Worm (Caenorhabditis elegans) whole organism, young adult: ENCODE results near the gene ZK1010.4.

Experiments
- B0261.1 ChIP-seq: sonication (generic microtip); optimal IDR thresholded peaks from 2 replicates; lab custom pipeline; 2016; ENCODE audit warnings: mild to moderate bottlenecking, missing genetic modification characterization, moderate library complexity, missing compliant biosample characterization
- D2030.7 ChIP-seq: fragments of 200-800 bp; sonication (Bioruptor generic); IDR thresholded peaks from 2 replicates; pipeline ENCODE4 v1.3.6; 2022; ENCODE audit warnings: missing genetic modification reagents, missing genetic modification characterization, missing compliant biosample characterization
- F23B12.7 ChIP-seq: sonication (generic microtip); optimal IDR thresholded peaks from 2 replicates; lab custom pipeline; 2017; ENCODE audit warnings: missing genetic modification characterization, mild to moderate bottlenecking, missing compliant biosample characterization, antibody characterized with exemption, moderate library complexity; ENCODE audit not compliant: insufficient read depth
- F49E8.2 ChIP-seq: sonication (generic microtip); optimal IDR thresholded peaks from 3 replicates; lab custom pipeline; 2017; ENCODE audit warnings: missing genetic modification characterization, mild to moderate bottlenecking, missing compliant biosample characterization, antibody characterized with exemption, moderate library complexity; ENCODE audit not compliant: insufficient read depth
- F52B5.7 ChIP-seq: sonication (generic microtip); optimal IDR thresholded peaks from 2 replicates; lab custom pipeline; 2016; ENCODE audit warnings: mild to moderate bottlenecking, missing genetic modification characterization, missing compliant biosample characterization
- T26A5.8 ChIP-seq: sonication (generic microtip); optimal IDR thresholded peaks from 2 replicates; lab custom pipeline; 2016; ENCODE audit warnings: missing genetic modification characterization, missing compliant biosample characterization
- Y53F4B.3 ChIP-seq: fragments of 200-800 bp; sonication (Bioruptor generic); IDR thresholded peaks from 2 replicates; pipeline ENCODE4 v1.3.6; 2022; ENCODE audit warnings: missing genetic modification reagents, missing genetic modification characterization, missing compliant biosample characterization
- Y56A3A.18 ChIP-seq: fragments of 200-800 bp; sonication (Bioruptor generic); IDR thresholded peaks from 2 replicates; pipeline ENCODE4 v1.3.6; 2022; ENCODE audit warnings: missing genetic modification reagents, missing genetic modification characterization, missing compliant biosample characterization
- Y67H2A.10 ChIP-seq: fragments of 200-800 bp; sonication (Bioruptor generic); conservative IDR thresholded peaks from 2 replicates; pipeline ENCODE4 v1.3.6; 2022; ENCODE audit warnings: missing genetic modification reagents, missing genetic modification characterization, missing compliant biosample characterization
- ama-1 ChIP-seq, 3 experiments: fragments of 150-350 bp in 1 of 3; sonication (generic microtip) in 2 of 3; optimal IDR thresholded peaks; 2 replicates each; lab custom pipeline; 2014 to 2018; ENCODE audit warnings: missing biosample characterization in 2 of 3, missing genetic modification characterization in 2 of 3, missing genetic modification reagents in 2 of 3
- attf-3 ChIP-seq: fragments of 200-800 bp; sonication (Bioruptor generic); conservative IDR thresholded peaks from 2 replicates; pipeline ENCODE4 v1.3.6; 2022; ENCODE audit warnings: missing genetic modification reagents, missing genetic modification characterization, missing compliant biosample characterization
- bed-2 ChIP-seq: fragments of 200-800 bp; sonication (Bioruptor generic); IDR thresholded peaks from 2 replicates; pipeline ENCODE4 v1.3.6; 2022; ENCODE audit warnings: missing genetic modification reagents, missing genetic modification characterization, missing compliant biosample characterization
- ccch-3 ChIP-seq: fragments of 200-800 bp; sonication (Bioruptor generic); optimal IDR thresholded peaks from 2 replicates; lab custom pipeline; 2018; ENCODE audit warnings: mild to moderate bottlenecking, missing genetic modification characterization, missing compliant biosample characterization
- cebp-1 ChIP-seq, 2 experiments: fragments of 200-800 bp in 1 of 2; sonication (Bioruptor generic) in 1 of 2; sonication (generic microtip) in 1 of 2; IDR thresholded peaks in 1 of 2; optimal IDR thresholded peaks in 1 of 2; 2 replicates each; pipeline versions ENCODE4 v1.3.6 to Lab custom; 2017 to 2022; ENCODE audit warnings: missing compliant biosample characterization in 2 of 2, missing genetic modification characterization in 2 of 2, mild to moderate bottlenecking in 1 of 2, missing genetic modification reagents in 1 of 2, moderate library complexity in 1 of 2
- ceh-27 ChIP-seq: fragments of 200-800 bp; sonication (Bioruptor generic); optimal IDR thresholded peaks from 2 replicates; lab custom pipeline; 2018; ENCODE audit warnings: mild to moderate bottlenecking, missing genetic modification characterization, moderate library complexity, missing compliant biosample characterization
- ceh-79 ChIP-seq: sonication (generic microtip); optimal IDR thresholded peaks from 2 replicates; lab custom pipeline; 2017; ENCODE audit warnings: mild to moderate bottlenecking, missing genetic modification characterization, missing compliant biosample characterization
- die-1 ChIP-seq: sonication (generic microtip); optimal IDR thresholded peaks from 2 replicates; lab custom pipeline; 2016; ENCODE audit warnings: missing genotype, mild to moderate bottlenecking, missing genetic modification characterization, missing compliant biosample characterization
- dox-1 ChIP-seq: fragments of 200-800 bp; sonication (Bioruptor generic); IDR thresholded peaks from 2 replicates; pipeline ENCODE4 v1.3.6; 2022; ENCODE audit warnings: missing genetic modification reagents, missing genetic modification characterization, missing compliant biosample characterization
- dpl-1 ChIP-seq: fragments of 150-350 bp; optimal IDR thresholded peaks from 2 replicates; lab custom pipeline; 2014; ENCODE audit warnings: missing biosample characterization, missing genetic modification reagents, missing genetic modification characterization
- egl-44 ChIP-seq: fragments of 200-800 bp; sonication (Bioruptor generic); IDR thresholded peaks from 2 replicates; pipeline ENCODE4 v1.3.6; 2022; ENCODE audit warnings: missing genetic modification reagents, missing genetic modification characterization, missing compliant biosample characterization
- egrh-3 ChIP-seq: fragments of 200-800 bp; sonication (Bioruptor generic); IDR thresholded peaks from 2 replicates; pipeline ENCODE4 v1.3.6; 2022; ENCODE audit warnings: missing genetic modification reagents, missing genetic modification characterization, missing compliant biosample characterization
- ets-4 ChIP-seq: fragments of 200-800 bp; sonication (Bioruptor generic); optimal IDR thresholded peaks from 2 replicates; lab custom pipeline; 2018; ENCODE audit warnings: mild to moderate bottlenecking, missing genetic modification characterization, missing compliant biosample characterization
- hlh-12 ChIP-seq: sonication (generic microtip); optimal IDR thresholded peaks from 2 replicates; lab custom pipeline; 2016; ENCODE audit warnings: missing genetic modification characterization, missing compliant biosample characterization
- hrde-1 ChIP-seq: sonication (generic microtip); optimal IDR thresholded peaks from 2 replicates; lab custom pipeline; 2016; ENCODE audit warnings: missing genetic modification characterization, mild to moderate bottlenecking, missing compliant biosample characterization, moderate library complexity, missing genotype, missing genetic modification reagents, borderline replicate concordance
- hsf-1 ChIP-seq: fragments of 200-800 bp; sonication (Bioruptor generic); IDR thresholded peaks from 2 replicates; pipeline ENCODE4 v1.3.6; 2022; ENCODE audit warnings: missing genetic modification reagents, missing genetic modification characterization, missing compliant biosample characterization
- lir-1 ChIP-seq: fragments of 200-800 bp; sonication (Bioruptor generic); conservative IDR thresholded peaks from 2 replicates; pipeline ENCODE4 v1.3.6; 2022; ENCODE audit warnings: missing genetic modification reagents, missing genetic modification characterization, missing compliant biosample characterization
- lsl-1 ChIP-seq: fragments of 200-800 bp; sonication (Bioruptor generic); optimal IDR thresholded peaks from 2 replicates; lab custom pipeline; 2018; ENCODE audit warnings: mild to moderate bottlenecking, missing genetic modification characterization, moderate library complexity, missing compliant biosample characterization
- madf-3 ChIP-seq: fragments of 200-800 bp; sonication (Bioruptor generic); IDR thresholded peaks from 2 replicates; pipeline ENCODE4 v1.3.6; 2022; ENCODE audit warnings: missing genetic modification reagents, missing genetic modification characterization, missing compliant biosample characterization
- madf-8 ChIP-seq: fragments of 200-800 bp; sonication (Bioruptor generic); conservative IDR thresholded peaks from 2 replicates; pipeline ENCODE4 v1.3.6; 2022; ENCODE audit warnings: missing genetic modification reagents, missing genetic modification characterization, missing compliant biosample characterization
- mes-4 ChIP-seq: sonication (generic microtip); optimal IDR thresholded peaks from 2 replicates; lab custom pipeline; 2016; ENCODE audit warnings: missing genotype, missing genetic modification characterization, missing compliant biosample characterization
- nhr-27 ChIP-seq: fragments of 200-800 bp; sonication (Bioruptor generic); optimal IDR thresholded peaks from 2 replicates; lab custom pipeline; 2018; ENCODE audit warnings: mild to moderate bottlenecking, missing genetic modification characterization, moderate library complexity, missing compliant biosample characterization
- nhr-80 ChIP-seq: sonication (generic microtip); optimal IDR thresholded peaks from 2 replicates; lab custom pipeline; 2016; ENCODE audit warnings: missing genetic modification characterization, missing compliant biosample characterization
- pbrm-1 ChIP-seq: fragments of 200-800 bp; sonication (Bioruptor generic); IDR thresholded peaks from 2 replicates; pipeline ENCODE4 v1.3.6; 2022; ENCODE audit warnings: missing genetic modification reagents, missing genetic modification characterization, missing compliant biosample characterization
- rcor-1 ChIP-seq: fragments of 200-800 bp; sonication (Bioruptor generic); IDR thresholded peaks from 2 replicates; pipeline ENCODE4 v1.3.6; 2022; ENCODE audit warnings: missing genetic modification reagents, missing genetic modification characterization, missing compliant biosample characterization
- rpc-1 ChIP-seq, 2 experiments: fragments of 150-350 bp in 1 of 2; sonication (generic microtip) in 1 of 2; optimal IDR thresholded peaks; 2 replicates each; lab custom pipeline; 2014 to 2018; ENCODE audit warnings: missing biosample characterization in 1 of 2, missing genetic modification characterization in 1 of 2, missing genetic modification reagents in 1 of 2, missing genotype in 1 of 2
- snpc-1.3 ChIP-seq: sonication (generic microtip); optimal IDR thresholded peaks from 2 replicates; lab custom pipeline; 2017; ENCODE audit warnings: missing genetic modification characterization, mild to moderate bottlenecking, missing compliant biosample characterization, antibody characterized with exemption, moderate library complexity, missing genotype, missing genetic modification reagents; ENCODE audit not compliant: insufficient read depth
- tbp1 ChIP-seq: fragments of 200-800 bp; sonication (Bioruptor generic); optimal IDR thresholded peaks from 2 replicates; lab custom pipeline; 2018; ENCODE audit warnings: mild to moderate bottlenecking, missing genetic modification characterization, missing compliant biosample characterization
- tbx-9 ChIP-seq: sonication (generic microtip); optimal IDR thresholded peaks from 2 replicates; lab custom pipeline; 2016; ENCODE audit warnings: borderline replicate concordance, missing genetic modification characterization, inconsistent platforms, missing compliant biosample characterization
- unc-62 ChIP-seq: fragments of 150-350 bp; optimal IDR thresholded peaks from 2 replicates; lab custom pipeline; 2014; ENCODE audit warnings: missing biosample characterization, missing genetic modification reagents, missing genetic modification characterization
- zim-3 ChIP-seq: sonication (generic microtip); optimal IDR thresholded peaks from 2 replicates; lab custom pipeline; 2017; ENCODE audit warnings: mild to moderate bottlenecking, missing genetic modification characterization, moderate library complexity, missing compliant biosample characterization
- ztf-18 ChIP-seq: sonication (generic microtip); optimal IDR thresholded peaks from 2 replicates; lab custom pipeline; 2016; ENCODE audit warnings: missing genotype, mild to moderate bottlenecking, missing genetic modification characterization, missing compliant biosample characterization
- ztf-3 ChIP-seq: fragments of 200-800 bp; sonication (Bioruptor generic); optimal IDR thresholded peaks from 2 replicates; lab custom pipeline; 2018; ENCODE audit warnings: mild to moderate bottlenecking, missing genetic modification characterization, missing compliant biosample characterization

ZK1010.4 gene

DNA sequence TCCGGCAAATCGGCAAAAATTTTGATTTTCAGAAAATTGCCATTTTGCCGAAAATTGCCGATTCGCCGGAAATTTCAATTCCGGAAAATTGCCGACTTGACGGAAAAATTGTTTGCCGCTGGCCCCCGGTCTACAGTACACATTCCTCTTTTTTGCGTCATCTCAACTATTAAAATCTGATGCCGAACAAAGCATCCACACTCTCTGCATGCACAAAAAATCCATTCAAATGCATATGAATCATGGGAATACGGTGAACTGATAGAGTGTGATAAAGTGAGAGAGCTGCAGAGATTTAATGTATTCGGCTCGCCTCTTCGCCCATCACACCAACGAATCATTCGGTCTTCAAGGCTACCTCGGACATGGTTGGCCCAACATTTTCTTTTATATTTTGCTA, 49.7 kb downstream of the ZK1010.4 start, which contains the start of gene F14F7.7:
Gene F14F7.7, plus strand, starts transcription at position 354 of the 400 bp plus-strand sequence.
- TF ChIP-seq rpc-1 (optimal IDR thresholded peaks at IDR 0.05; lab: Kevin White, UChicago) = no peak
- no peak for TF ChIP-seq rpc-1 (tag; optimal IDR thresholded peaks at IDR 0.05; lab: Kevin White, UChicago)
- TF ChIP-seq pbrm-1 (GFP tag; lab: Robert Waterston, UW) = no peak
- TF ChIP-seq egl-44 (GFP tag; lab: Robert Waterston, UW) = no peak
- TF ChIP-seq F23B12.7 (tag; lab: Kevin White, UChicago) = no peak
- no peak for TF ChIP-seq dpl-1
- no peak for TF ChIP-seq madf-3 (GFP tag; lab: Robert Waterston, UW)
- TF ChIP-seq madf-8 (GFP tag; lab: Robert Waterston, UW) = no peak
- no peak for TF ChIP-seq ceh-79 (tag; lab: Kevin White, UChicago)
- no peak for TF ChIP-seq cebp-1 (GFP tag; IDR thresholded peaks at IDR 0.05; lab: Robert Waterston, UW)
- no peak for TF ChIP-seq cebp-1 (tag; optimal IDR thresholded peaks at IDR 0.05; lab: Kevin White, UChicago)
- TF ChIP-seq mes-4 = no peak
- no peak for TF ChIP-seq ama-1 (optimal IDR thresholded peaks at IDR 0.05; lab: Kevin White, UChicago)
- no peak for TF ChIP-seq ama-1 (GFP tag; optimal IDR thresholded peaks at IDR 0.05; lab: Kevin White, UChicago)
- TF ChIP-seq nhr-27 (tag; lab: Kevin White, UChicago) = no peak
- TF ChIP-seq attf-3 (GFP tag; lab: Robert Waterston, UW) = no peak
- TF ChIP-seq, all 124 proteins: peak for 0

- no peak for TF ChIP-seq die-1 (tag; lab: Kevin White, UChicago)
- no peak for TF ChIP-seq nhr-80
- TF ChIP-seq hsf-1 (GFP tag; lab: Robert Waterston, UW) = no peak
- TF ChIP-seq hrde-1 (tag; lab: Kevin White, UChicago) = no peak
- TF ChIP-seq B0261.1 = no peak
- TF ChIP-seq snpc-1.3 (tag; lab: Kevin White, UChicago) = no peak
- TF ChIP-seq F52B5.7 (tag; lab: Kevin White, UChicago) = no peak
- no peak for TF ChIP-seq rcor-1
- no peak for TF ChIP-seq ztf-3 (GFP tag; lab: Kevin White, UChicago)
- no peak for TF ChIP-seq nhr-27 (tag; lab: Kevin White, UChicago)
- TF ChIP-seq ztf-18 (tag; lab: Kevin White, UChicago) = no peak
- TF ChIP-seq tbx-9 (tag; lab: Kevin White, UChicago) = no peak
- no peak for TF ChIP-seq T26A5.8 (tag; lab: Kevin White, UChicago)
- TF ChIP-seq, all 124 proteins: peak for 0
Observed at ce11 chrIII:13031701-13032100, 50.8 kb downstream of the ZK1010.4 start, which contains the start of gene F14F7.5. F14F7.5 (plus strand) TSS chrIII:13032001.

ce11 chrIII:13032429-13033018, 51.7 kb downstream of the ZK1010.4 start:
- TF ChIP-seq Y56A3A.18 (GFP tag; lab: Robert Waterston, UW) (no peak), hrde-1 (tag; lab: Kevin White, UChicago) (no peak), F23B12.7 (tag; lab: Kevin White, UChicago) (no peak), dox-1 (GFP tag; lab: Robert Waterston, UW) (no peak), D2030.7 (GFP tag; lab: Robert Waterston, UW) (no peak), F49E8.2 (tag; lab: Kevin White, UChicago) (no peak), unc-62 (GFP tag; lab: Kevin White, UChicago) (no peak), zim-3 (tag; lab: Kevin White, UChicago) (no peak), ccch-3 (GFP tag; lab: Kevin White, UChicago) (no peak), ceh-27 (GFP tag; lab: Kevin White, UChicago) (no peak), tbp1 (GFP tag; lab: Kevin White, UChicago) (no peak), pbrm-1 (GFP tag; lab: Robert Waterston, UW) (no peak), hlh-12 (tag; lab: Kevin White, UChicago) (no peak), ets-4 (GFP tag; lab: Kevin White, UChicago) (peak; percentile 35), Y53F4B.3 (GFP tag; lab: Robert Waterston, UW) (no peak), lir-1 (GFP tag; lab: Robert Waterston, UW) (no peak), bed-2 (GFP tag; lab: Robert Waterston, UW) (no peak), B0261.1 (no peak), egrh-3 (peak; percentile 97), F52B5.7 (tag; lab: Kevin White, UChicago) (peak; percentile 49), Y67H2A.10 (GFP tag; lab: Robert Waterston, UW) (0 out of 2 replicates have a peak, but pooled peaks have one; percentile 6), egl-44 (GFP tag; lab: Robert Waterston, UW) (0 out of 2 replicates have a peak, but pooled peaks have one; percentile 11), lsl-1 (GFP tag; lab: Kevin White, UChicago) (no peak)
